Worm (Caenorhabditis elegans) whole organism, young adult: ENCODE results near the gene rnf-113.
A peak's percentile ranks its signal among the peaks of the same experiment; 100 is the strongest.

Experiments
- F33H1.4 ChIP-seq: fragments of 200-800 bp; sonication (Bioruptor generic); IDR thresholded peaks from 2 replicates; pipeline ENCODE4 v1.3.6; 2022; ENCODE audit warnings: missing genetic modification reagents, missing genetic modification characterization, missing compliant biosample characterization
- F39B2.1 ChIP-seq: fragments of 200-800 bp; sonication (Bioruptor generic); IDR thresholded peaks from 2 replicates; pipeline ENCODE4 v1.3.6; 2022; ENCODE audit warnings: missing genetic modification reagents, missing genetic modification characterization, missing compliant biosample characterization
- Y67H2A.10 ChIP-seq: fragments of 200-800 bp; sonication (Bioruptor generic); conservative IDR thresholded peaks from 2 replicates; pipeline ENCODE4 v1.3.6; 2022; ENCODE audit warnings: missing genetic modification reagents, missing genetic modification characterization, missing compliant biosample characterization
- Y79H2A.3 ChIP-seq: fragments of 200-800 bp; sonication (Bioruptor generic); conservative IDR thresholded peaks from 2 replicates; pipeline ENCODE4 v1.3.6; 2022; ENCODE audit warnings: missing genetic modification reagents, missing genetic modification characterization, missing compliant biosample characterization
- aptf-2 ChIP-seq: fragments of 200-800 bp; sonication (Bioruptor generic); conservative IDR thresholded peaks from 2 replicates; pipeline ENCODE4 v1.3.6; 2022; ENCODE audit warnings: missing genetic modification reagents, missing genetic modification characterization, missing compliant biosample characterization
- athp-1 ChIP-seq: sonication (generic microtip); optimal IDR thresholded peaks from 2 replicates; lab custom pipeline; 2017; ENCODE audit warnings: mild to moderate bottlenecking, missing genetic modification characterization, missing compliant biosample characterization
- attf-5 ChIP-seq: fragments of 200-800 bp; sonication (Bioruptor generic); optimal IDR thresholded peaks from 2 replicates; lab custom pipeline; 2018; ENCODE audit warnings: mild to moderate bottlenecking, missing genetic modification characterization, missing compliant biosample characterization
- ccch-3 ChIP-seq: fragments of 200-800 bp; sonication (Bioruptor generic); optimal IDR thresholded peaks from 2 replicates; lab custom pipeline; 2018; ENCODE audit warnings: mild to moderate bottlenecking, missing genetic modification characterization, missing compliant biosample characterization
- ceh-100 ChIP-seq: fragments of 200-800 bp; sonication (Bioruptor generic); IDR thresholded peaks from 2 replicates; pipeline ENCODE4 v1.3.6; 2022; ENCODE audit warnings: missing genetic modification reagents, missing genetic modification characterization, missing compliant biosample characterization
- ceh-27 ChIP-seq: fragments of 200-800 bp; sonication (Bioruptor generic); optimal IDR thresholded peaks from 2 replicates; lab custom pipeline; 2018; ENCODE audit warnings: mild to moderate bottlenecking, missing genetic modification characterization, moderate library complexity, missing compliant biosample characterization
- ceh-40 ChIP-seq: fragments of 200-800 bp; sonication (Bioruptor generic); IDR thresholded peaks from 2 replicates; pipeline ENCODE4 v1.3.6; 2022; ENCODE audit warnings: missing genetic modification characterization, missing compliant biosample characterization
- ceh-58 ChIP-seq: fragments of 200-800 bp; sonication (Bioruptor generic); IDR thresholded peaks from 2 replicates; pipeline ENCODE4 v1.3.6; 2022; ENCODE audit warnings: missing genetic modification characterization, missing compliant biosample characterization
- ceh-91 ChIP-seq: fragments of 200-800 bp; sonication (Bioruptor generic); IDR thresholded peaks from 2 replicates; pipeline ENCODE4 v1.3.6; 2022; ENCODE audit warnings: missing genetic modification reagents, missing genetic modification characterization, missing compliant biosample characterization
- egl-44 ChIP-seq: fragments of 200-800 bp; sonication (Bioruptor generic); IDR thresholded peaks from 2 replicates; pipeline ENCODE4 v1.3.6; 2022; ENCODE audit warnings: missing genetic modification reagents, missing genetic modification characterization, missing compliant biosample characterization
- ekl-4 ChIP-seq: fragments of 200-800 bp; sonication (Bioruptor generic); IDR thresholded peaks from 2 replicates; pipeline ENCODE4 v1.3.6; 2022; ENCODE audit warnings: missing genetic modification reagents, missing genetic modification characterization, missing compliant biosample characterization
- ets-4 ChIP-seq: fragments of 200-800 bp; sonication (Bioruptor generic); optimal IDR thresholded peaks from 2 replicates; lab custom pipeline; 2018; ENCODE audit warnings: mild to moderate bottlenecking, missing genetic modification characterization, missing compliant biosample characterization
- fkh-3 ChIP-seq: sonication (generic microtip); optimal IDR thresholded peaks from 2 replicates; lab custom pipeline; 2016; ENCODE audit warnings: mild to moderate bottlenecking, missing genetic modification characterization, missing compliant biosample characterization
- gei-17 ChIP-seq: fragments of 200-800 bp; sonication (Bioruptor generic); optimal IDR thresholded peaks from 2 replicates; lab custom pipeline; 2018; ENCODE audit warnings: mild to moderate bottlenecking, missing genetic modification characterization, missing compliant biosample characterization
- hlh-26 ChIP-seq: fragments of 200-800 bp; sonication (Bioruptor generic); conservative IDR thresholded peaks from 2 replicates; pipeline ENCODE4 v1.3.6; 2022; ENCODE audit warnings: missing genetic modification reagents, missing genetic modification characterization, missing compliant biosample characterization
- hrde-1 ChIP-seq: sonication (generic microtip); optimal IDR thresholded peaks from 2 replicates; lab custom pipeline; 2016; ENCODE audit warnings: missing genetic modification characterization, mild to moderate bottlenecking, missing compliant biosample characterization, moderate library complexity, missing genotype, missing genetic modification reagents, borderline replicate concordance
- let-526 ChIP-seq: fragments of 200-800 bp; sonication (Bioruptor generic); IDR thresholded peaks from 2 replicates; pipeline ENCODE4 v1.3.6; 2022; ENCODE audit warnings: missing genetic modification reagents, missing genetic modification characterization, missing compliant biosample characterization
- lin-26 ChIP-seq: fragments of 200-800 bp; sonication (Bioruptor generic); IDR thresholded peaks from 2 replicates; pipeline ENCODE4 v1.3.6; 2022; ENCODE audit warnings: missing genetic modification reagents, missing genetic modification characterization, missing compliant biosample characterization
- lin-35 ChIP-seq, 3 experiments: fragments of 150-350 bp in 2 of 3; sonication (generic microtip) in 1 of 3; optimal IDR thresholded peaks; 2 replicates each; lab custom pipeline; 2014 to 2018; ENCODE audit warnings: missing biosample characterization in 3 of 3, missing genetic modification characterization in 3 of 3, missing genetic modification reagents in 3 of 3
- lir-1 ChIP-seq: fragments of 200-800 bp; sonication (Bioruptor generic); conservative IDR thresholded peaks from 2 replicates; pipeline ENCODE4 v1.3.6; 2022; ENCODE audit warnings: missing genetic modification reagents, missing genetic modification characterization, missing compliant biosample characterization
- madf-10 ChIP-seq: sonication (generic microtip); optimal IDR thresholded peaks from 2 replicates; lab custom pipeline; 2016; ENCODE audit warnings: mild to moderate bottlenecking, missing genetic modification characterization, missing compliant biosample characterization
- madf-3 ChIP-seq: fragments of 200-800 bp; sonication (Bioruptor generic); IDR thresholded peaks from 2 replicates; pipeline ENCODE4 v1.3.6; 2022; ENCODE audit warnings: missing genetic modification reagents, missing genetic modification characterization, missing compliant biosample characterization
- madf-6 ChIP-seq: fragments of 200-800 bp; sonication (Bioruptor generic); IDR thresholded peaks from 2 replicates; pipeline ENCODE4 v1.3.6; 2022; ENCODE audit warnings: missing genetic modification reagents, missing genetic modification characterization, missing compliant biosample characterization
- madf-8 ChIP-seq: fragments of 200-800 bp; sonication (Bioruptor generic); conservative IDR thresholded peaks from 2 replicates; pipeline ENCODE4 v1.3.6; 2022; ENCODE audit warnings: missing genetic modification reagents, missing genetic modification characterization, missing compliant biosample characterization
- mcd-1 ChIP-seq: fragments of 200-800 bp; sonication (Bioruptor generic); IDR thresholded peaks from 2 replicates; pipeline ENCODE4 v1.3.6; 2022; ENCODE audit warnings: missing genetic modification reagents, missing genetic modification characterization, missing compliant biosample characterization
- mel-28 ChIP-seq: sonication (generic microtip); optimal IDR thresholded peaks from 2 replicates; lab custom pipeline; 2016; ENCODE audit warnings: borderline replicate concordance, mild to moderate bottlenecking, missing genetic modification characterization, missing compliant biosample characterization
- nfya-1 ChIP-seq: sonication (generic microtip); optimal IDR thresholded peaks from 2 replicates; lab custom pipeline; 2017; ENCODE audit warnings: antibody characterized with exemption, missing compliant biosample characterization, missing genetic modification characterization, borderline replicate concordance; ENCODE audit not compliant: insufficient read depth
- nhr-90 ChIP-seq: sonication (generic microtip); optimal IDR thresholded peaks from 2 replicates; lab custom pipeline; 2016; ENCODE audit warnings: missing genotype, mild to moderate bottlenecking, missing genetic modification characterization, missing compliant biosample characterization
- pha-4 ChIP-seq: fragments of 150-350 bp; sonication (generic microtip); optimal IDR thresholded peaks from 2 replicates; lab custom pipeline; 2014; ENCODE audit warnings: missing biosample characterization, missing genetic modification reagents, missing genetic modification characterization
- rcor-1 ChIP-seq: fragments of 200-800 bp; sonication (Bioruptor generic); IDR thresholded peaks from 2 replicates; pipeline ENCODE4 v1.3.6; 2022; ENCODE audit warnings: missing genetic modification reagents, missing genetic modification characterization, missing compliant biosample characterization
- snpc-1.1 ChIP-seq: sonication (generic microtip); optimal IDR thresholded peaks from 2 replicates; lab custom pipeline; 2017; ENCODE audit warnings: missing genetic modification characterization, mild to moderate bottlenecking, missing compliant biosample characterization, antibody characterized with exemption, moderate library complexity, missing genotype, missing genetic modification reagents; ENCODE audit not compliant: insufficient read depth
- snpc-1.3 ChIP-seq: sonication (generic microtip); optimal IDR thresholded peaks from 2 replicates; lab custom pipeline; 2017; ENCODE audit warnings: missing genetic modification characterization, mild to moderate bottlenecking, missing compliant biosample characterization, antibody characterized with exemption, moderate library complexity, missing genotype, missing genetic modification reagents; ENCODE audit not compliant: insufficient read depth
- snpc-4 ChIP-seq, 5 experiments: fragments of 150-350 bp in 1 of 5; sonication (generic microtip) in 4 of 5; optimal IDR thresholded peaks; 2 replicates each; lab custom pipeline; 2014 to 2018; ENCODE audit warnings: missing genetic modification characterization in 5 of 5, missing biosample characterization in 3 of 5, antibody characterized with exemption in 2 of 5, mild to moderate bottlenecking in 2 of 5, missing compliant biosample characterization in 2 of 5, missing genotype in 2 of 5, moderate library complexity in 2 of 5, missing genetic modification reagents in 1 of 5
- sptf-2 ChIP-seq: fragments of 200-800 bp; sonication (Bioruptor generic); optimal IDR thresholded peaks from 2 replicates; lab custom pipeline; 2018; ENCODE audit warnings: mild to moderate bottlenecking, missing genetic modification characterization, missing compliant biosample characterization
- tbp1 ChIP-seq: fragments of 200-800 bp; sonication (Bioruptor generic); optimal IDR thresholded peaks from 2 replicates; lab custom pipeline; 2018; ENCODE audit warnings: mild to moderate bottlenecking, missing genetic modification characterization, missing compliant biosample characterization
- tbx-9 ChIP-seq: sonication (generic microtip); optimal IDR thresholded peaks from 2 replicates; lab custom pipeline; 2016; ENCODE audit warnings: borderline replicate concordance, missing genetic modification characterization, inconsistent platforms, missing compliant biosample characterization
- ztf-6 ChIP-seq: fragments of 200-800 bp; sonication (Bioruptor generic); IDR thresholded peaks from 2 replicates; pipeline ENCODE4 v1.3.6; 2022; ENCODE audit warnings: missing genetic modification reagents, missing genetic modification characterization, missing compliant biosample characterization

Gene rnf-113

DNA sequence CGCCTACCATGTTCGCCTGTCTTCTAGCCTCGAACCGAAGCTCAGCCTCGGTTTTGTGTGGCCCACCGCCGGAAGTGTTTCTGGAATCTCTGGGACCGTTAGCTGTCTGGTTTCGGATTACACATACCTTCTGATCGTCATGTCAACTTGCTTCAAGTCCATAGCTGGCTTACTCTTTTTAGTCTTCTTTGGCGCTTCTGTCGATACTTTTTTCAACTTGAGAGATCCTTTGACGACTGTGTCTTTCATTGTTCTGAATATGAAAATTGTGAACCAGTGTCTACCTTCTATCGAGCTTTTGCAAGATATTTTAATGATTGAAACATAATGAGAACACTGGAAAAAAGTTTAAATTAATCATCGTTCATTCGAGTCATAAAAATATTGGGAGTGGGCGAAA, 16.9 kb downstream of the rnf-113 start, which contains the start of gene K01G5.8 (continued):
- TF ChIP-seq snpc-1.3: peak; percentile 54
- no peak for TF ChIP-seq attf-5 (GFP tag; lab: Kevin White, UChicago)
- TF ChIP-seq pha-4: no peak
- TF ChIP-seq athp-1 (tag; lab: Kevin White, UChicago): no peak
- no peak for TF ChIP-seq Y79H2A.3 (GFP tag; lab: Robert Waterston, UW)
- no peak for TF ChIP-seq snpc-4 (GFP tag; optimal IDR thresholded peaks at IDR 0.05; lab: Kevin White, UChicago)
- no peak for TF ChIP-seq snpc-4 (tag; optimal IDR thresholded peaks at IDR 0.05; lab: Kevin White, UChicago)
- TF ChIP-seq madf-8 (GFP tag; lab: Robert Waterston, UW): no peak
- TF ChIP-seq ztf-6: no peak
- TF ChIP-seq mcd-1 (GFP tag; lab: Robert Waterston, UW): peak; percentile 6; the same call in 1 of the 2 replicates
- TF ChIP-seq F33H1.4 (GFP tag; lab: Robert Waterston, UW): peak; percentile 28; the same call in 1 of the 2 replicates
- no peak for TF ChIP-seq tbx-9
- 0 out of 2 replicates have a peak, but pooled peaks have one; percentile 30 for TF ChIP-seq Y67H2A.10 (GFP tag; lab: Robert Waterston, UW)
- TF ChIP-seq let-526 (GFP tag; lab: Robert Waterston, UW): no peak
- TF ChIP-seq fkh-3 (tag; lab: Kevin White, UChicago): no peak
- TF ChIP-seq nhr-90 (tag; lab: Kevin White, UChicago): no peak
- no peak for TF ChIP-seq gei-17 (GFP tag; lab: Kevin White, UChicago)
- TF ChIP-seq madf-3 (GFP tag; lab: Robert Waterston, UW): no peak
- TF ChIP-seq snpc-1.1 (tag; lab: Kevin White, UChicago): peak; percentile 29
- TF ChIP-seq ceh-100 (GFP tag; lab: Robert Waterston, UW): 0 out of 2 replicates have a peak, but pooled peaks have one; percentile 11
- peak; percentile 41; the same call in 1 of the 2 replicates for TF ChIP-seq lin-26 (GFP tag; lab: Robert Waterston, UW)
- no peak for TF ChIP-seq ceh-91 (GFP tag; lab: Robert Waterston, UW)
- 0 out of 2 replicates have a peak, but pooled peaks have one; percentile 42 for TF ChIP-seq ceh-58 (GFP tag; lab: Robert Waterston, UW)
- TF ChIP-seq hlh-26: no peak
- no peak for TF ChIP-seq ceh-40 (GFP tag; lab: Robert Waterston, UW)
- no peak for TF ChIP-seq nfya-1 (tag; lab: Kevin White, UChicago)
- 0 out of 2 replicates have a peak, but pooled peaks have one; percentile 38 for TF ChIP-seq ekl-4 (GFP tag; lab: Robert Waterston, UW)
- TF ChIP-seq egl-44 (GFP tag; lab: Robert Waterston, UW): no peak
- TF ChIP-seq F39B2.1 (GFP tag; lab: Robert Waterston, UW): 0 out of 2 replicates have a peak, but pooled peaks have one; percentile 11
- TF ChIP-seq madf-10 (tag; lab: Kevin White, UChicago): no peak
- no peak for TF ChIP-seq tbp1
- no peak for TF ChIP-seq ccch-3 (GFP tag; lab: Kevin White, UChicago)
- no peak for TF ChIP-seq ceh-27
- no peak for TF ChIP-seq mel-28 (tag; lab: Kevin White, UChicago)
- TF ChIP-seq madf-6 (GFP tag; lab: Robert Waterston, UW): peak; percentile 67
- 0 out of 2 replicates have a peak, but pooled peaks have one; percentile 29 for TF ChIP-seq rcor-1 (GFP tag; lab: Robert Waterston, UW)
- no peak for TF ChIP-seq sptf-2
- no peak for TF ChIP-seq aptf-2
- no peak for TF ChIP-seq ets-4 (GFP tag; lab: Kevin White, UChicago)
- TF ChIP-seq lir-1: no peak
- TF ChIP-seq hrde-1 (tag; lab: Kevin White, UChicago): no peak
- TF ChIP-seq lin-35 (GFP tag; optimal IDR thresholded peaks at IDR 0.05; lab: Kevin White, UChicago): no peak
